Fruit fly (Drosophila melanogaster): ENCODE data around the gene Sec10.

The Sec10 gene

dm6 chr3R:24121669-24122068 is 13.0 kb upstream of the Sec10 start:
- no peak for TF ChIP-seq vri (GFP tag; optimal IDR thresholded peaks at IDR 0.05)
- TF ChIP-seq CG11902 (GFP tag; optimal IDR thresholded peaks at IDR 0.05), result no peak
- TF ChIP-seq CG1621 (tag; optimal IDR thresholded peaks at IDR 0.05), result no peak
- TF ChIP-seq svp (GFP tag), result peak; percentile 91

- no peak for TF ChIP-seq CG32006 (GFP tag; optimal IDR thresholded peaks at IDR 0.05)
- TF ChIP-seq salr (GFP tag; optimal IDR thresholded peaks at IDR 0.05), result no peak
- no peak for TF ChIP-seq CG10669 (GFP tag; optimal IDR thresholded peaks at IDR 0.05)
- peak; percentile 95 for TF ChIP-seq svp (GFP tag)
Observed at dm6 chr3R:24122369-24122768, 12.3 kb upstream of the Sec10 start.

dm6 chr3R:24130080-24130479 is 4.6 kb upstream of the Sec10 start, which contains the start of the genes GatB and Tsc1:
TSS of gene GatB (minus strand) at chr3R:24130255.
TSS of gene Tsc1 (plus strand) at chr3R:24130307.
- TF ChIP-seq dac (GFP tag; optimal IDR thresholded peaks at IDR 0.05), result no peak
- no peak for TF ChIP-seq CG7368 (GFP tag; optimal IDR thresholded peaks at IDR 0.05)
- TF ChIP-seq esn (GFP tag; optimal IDR thresholded peaks at IDR 0.05), result no peak
- TF ChIP-seq Blimp-1 (GFP tag; optimal IDR thresholded peaks at IDR 0.05), result no peak
- TF ChIP-seq Smox (GFP tag; optimal IDR thresholded peaks at IDR 0.05), result no peak
- no peak for TF ChIP-seq Ets21C (GFP tag; optimal IDR thresholded peaks at IDR 0.05)
- TF ChIP-seq Sox15 (GFP tag; optimal IDR thresholded peaks at IDR 0.05), result no peak
- no peak for TF ChIP-seq CG8119 (GFP tag; IDR thresholded peaks at IDR 0.05)
- TF ChIP-seq fd59A (GFP tag; optimal IDR thresholded peaks at IDR 0.05), result no peak
- TF ChIP-seq CG1621 (tag; optimal IDR thresholded peaks at IDR 0.05), result no peak

dm6 chr3R:24137311-24137945 is 2.8 kb downstream of the Sec10 start, which contains the start of gene Npc2f:
TSS of gene Npc2f (plus strand) at chr3R:24137895.
- TF ChIP-seq Gug (GFP tag; IDR thresholded peaks at IDR 0.05) (no peak), Hr38 (GFP tag; optimal IDR thresholded peaks at IDR 0.05) (no peak), eg (GFP tag; IDR thresholded peaks at IDR 0.05) (no peak), svp (GFP tag) (peak; percentile 96), CG10669 (GFP tag; optimal IDR thresholded peaks at IDR 0.05) (no peak), topi (GFP tag; optimal IDR thresholded peaks at IDR 0.05) (no peak), vri (GFP tag; optimal IDR thresholded peaks at IDR 0.05) (peak; percentile 22), ss (GFP tag; optimal IDR thresholded peaks at IDR 0.05) (no peak), fd85E (GFP tag; optimal IDR thresholded peaks at IDR 0.05) (no peak), CG6808 (GFP tag; optimal IDR thresholded peaks at IDR 0.05) (no peak), Hr39 (GFP tag; optimal IDR thresholded peaks at IDR 0.05) (no peak)

- TF ChIP-seq fkh (GFP tag; optimal IDR thresholded peaks at IDR 0.05) (peak; percentile 55), vri (GFP tag; optimal IDR thresholded peaks at IDR 0.05) (peak; percentile 28), svp (GFP tag) (peak; percentile 63), spab (GFP tag; optimal IDR thresholded peaks at IDR 0.05) (no peak), Met (GFP tag; optimal IDR thresholded peaks at IDR 0.05) (no peak)
Observed at dm6 chr3R:24138478-24139455, 4.1 kb downstream of the Sec10 start.

dm6 chr3R:24139646-24140130 is 5.1 kb downstream of the Sec10 start:
- no peak for TF ChIP-seq CG6163 (GFP tag; IDR thresholded peaks at IDR 0.05)
- peak; percentile 98 for TF ChIP-seq svp (GFP tag)
